Fruit fly (Drosophila melanogaster) S2 (cell line): ENCODE measurements around the gene wry.

ENCODE experiments used
- CG8478 ChIP-seq: fragments of >200 bp; optimal IDR thresholded peaks from 2 replicates; lab custom pipeline; 2018
- CTCF ChIP-seq, 2 experiments: fragments of >200 bp; optimal IDR thresholded peaks; 2 replicates each; lab custom pipeline; 2018

wry gene

DNA sequence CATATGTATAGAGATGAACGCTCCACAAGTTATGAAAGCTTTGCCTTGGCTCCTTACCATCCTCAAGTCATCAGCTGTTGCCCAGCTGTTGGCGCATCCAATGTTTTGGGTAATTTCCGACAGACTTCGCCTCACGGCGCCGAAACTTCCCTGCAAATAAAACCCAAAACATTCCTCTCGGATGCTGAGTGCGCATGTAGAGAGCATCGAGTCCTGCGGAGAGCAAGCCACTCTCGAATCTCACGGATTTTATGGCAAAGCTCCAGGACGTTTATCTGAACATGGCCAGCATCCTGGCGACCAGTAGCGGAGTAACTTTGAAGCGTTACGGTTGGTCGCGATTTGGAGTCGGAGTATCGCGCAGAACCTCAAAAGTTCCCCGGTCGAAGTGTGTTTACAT lies at the start of gene wry:
TSS of gene wry (plus strand) at position 301 of the 400 bp plus-strand sequence.
- TF ChIP-seq CTCF (optimal IDR thresholded peaks at IDR 0.05; lab: Kevin White, UChicago) (no peak), CG8478 (lab: Kevin White, UChicago) (no peak)

DNA sequence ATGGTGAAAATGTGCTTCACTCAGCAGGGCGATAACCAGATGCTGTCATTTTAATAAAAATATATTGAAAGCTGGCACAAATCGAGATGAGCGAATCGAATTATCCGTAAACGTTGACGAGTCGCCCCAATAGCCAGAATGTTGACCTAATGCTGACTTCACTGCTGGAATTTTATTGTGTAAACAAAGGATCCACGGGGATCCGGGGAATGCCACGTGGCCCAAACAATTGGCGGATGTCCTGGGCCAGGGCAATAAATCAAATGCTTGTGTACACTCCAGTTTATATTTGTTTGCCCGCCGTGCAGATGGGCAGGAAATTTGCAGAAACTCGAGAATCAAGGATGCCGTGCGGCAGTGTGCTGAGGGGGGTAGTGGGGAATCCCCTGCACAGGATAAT lies 48.4 kb upstream of the wry start:
- TF ChIP-seq CTCF (optimal IDR thresholded peaks at IDR 0.05; lab: Kevin White, UChicago) (no peak), CG8478 (lab: Kevin White, UChicago) (no peak)

DNA sequence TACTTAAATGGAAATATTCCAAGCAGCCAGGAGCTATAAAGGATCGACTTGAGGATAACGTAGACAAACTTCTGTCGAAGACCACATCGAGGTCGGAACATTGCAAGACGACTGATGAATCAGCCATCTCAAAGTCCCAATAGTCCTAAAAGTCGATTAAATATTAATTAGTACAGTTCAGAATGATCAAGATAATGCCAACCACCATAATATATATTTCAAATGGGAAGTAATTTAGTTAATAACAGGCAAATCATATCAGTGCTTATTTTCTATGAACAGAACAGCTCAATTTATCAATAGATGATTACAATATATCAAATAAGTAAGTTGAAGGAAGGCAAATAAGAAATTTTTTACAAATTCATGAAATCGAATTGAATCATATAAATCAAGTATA lies 46.1 kb upstream of the wry start, which contains the start of gene Gr22d:
TSS of gene Gr22d (minus strand) at position 101 of the 400 bp plus-strand sequence.
- no peak for TF ChIP-seq CG8478 (lab: Kevin White, UChicago)
- TF ChIP-seq CTCF (optimal IDR thresholded peaks at IDR 0.05; lab: Kevin White, UChicago), result no peak

DNA sequence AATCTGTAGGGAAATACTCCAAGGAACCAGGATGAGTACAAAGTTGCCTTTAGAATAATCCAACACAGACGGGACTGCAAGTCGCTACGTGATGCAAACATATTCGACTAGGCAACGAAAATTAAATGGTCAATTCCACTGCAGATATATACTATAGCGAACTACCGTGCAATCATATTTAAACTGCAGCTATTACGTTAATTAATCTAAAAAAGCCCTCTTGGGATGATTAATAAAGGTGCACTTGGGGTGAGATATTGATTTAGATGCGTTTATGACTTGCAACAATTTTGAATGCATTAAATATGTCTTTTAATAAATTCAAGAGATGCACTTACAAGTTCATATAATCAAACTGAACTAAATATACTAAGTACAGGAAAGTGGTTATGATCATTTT lies 44.6 kb upstream of the wry start, which contains the start of gene Gr22c:
TSS of gene Gr22c (minus strand) at position 101 of the 400 bp plus-strand sequence.
- TF ChIP-seq CG8478 (lab: Kevin White, UChicago) (no peak), CTCF (optimal IDR thresholded peaks at IDR 0.05; lab: Kevin White, UChicago) (no peak)

DNA sequence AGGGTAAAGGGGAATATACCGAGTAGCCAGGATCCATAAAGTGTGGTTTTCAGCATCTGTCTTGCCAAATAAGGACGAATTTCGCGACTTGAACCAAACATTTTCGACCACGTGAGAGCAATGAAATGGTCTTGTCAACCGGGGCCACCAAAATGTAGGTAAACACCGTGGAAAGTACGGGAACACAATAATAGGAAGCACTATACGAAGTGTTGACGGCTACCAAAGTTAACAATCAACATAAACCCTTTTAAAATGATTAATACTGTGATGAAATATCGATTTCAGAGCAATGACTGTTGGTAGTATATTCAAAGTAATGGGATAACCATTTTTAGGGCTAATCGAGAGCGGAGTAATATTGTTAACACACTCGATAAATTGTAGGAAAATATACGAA lies 43.2 kb upstream of the wry start, which contains the start of gene Gr22b:
TSS of gene Gr22b (minus strand) at position 101 of the 400 bp plus-strand sequence.
- TF ChIP-seq CTCF (optimal IDR thresholded peaks at IDR 0.05; lab: Kevin White, UChicago) (no peak), CG8478 (lab: Kevin White, UChicago) (no peak)

DNA sequence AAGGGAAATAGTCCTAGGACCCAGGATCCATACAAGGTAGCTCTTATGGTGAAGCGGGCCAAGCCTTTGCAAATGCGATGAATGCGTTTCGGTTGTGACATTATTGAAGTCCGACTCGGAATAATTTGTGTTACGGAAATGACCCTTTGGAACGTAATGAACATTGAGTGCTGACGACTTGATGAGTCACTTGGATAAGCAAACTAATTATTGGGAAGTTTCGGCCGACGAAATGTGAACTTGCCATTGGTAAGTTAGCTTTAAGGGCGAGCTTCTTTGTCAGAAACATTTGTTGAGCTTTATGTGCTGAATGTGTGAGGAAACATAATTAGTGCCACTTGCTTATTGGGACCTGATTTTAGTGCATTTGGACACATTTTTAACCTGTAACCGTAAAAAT lies 41.5 kb upstream of the wry start, which contains the start of gene Gr22a:
TSS of gene Gr22a (minus strand) at position 101 of the 400 bp plus-strand sequence.
- TF ChIP-seq CG8478 (lab: Kevin White, UChicago), result no peak
- no peak for TF ChIP-seq CTCF (optimal IDR thresholded peaks at IDR 0.05; lab: Kevin White, UChicago)

DNA sequence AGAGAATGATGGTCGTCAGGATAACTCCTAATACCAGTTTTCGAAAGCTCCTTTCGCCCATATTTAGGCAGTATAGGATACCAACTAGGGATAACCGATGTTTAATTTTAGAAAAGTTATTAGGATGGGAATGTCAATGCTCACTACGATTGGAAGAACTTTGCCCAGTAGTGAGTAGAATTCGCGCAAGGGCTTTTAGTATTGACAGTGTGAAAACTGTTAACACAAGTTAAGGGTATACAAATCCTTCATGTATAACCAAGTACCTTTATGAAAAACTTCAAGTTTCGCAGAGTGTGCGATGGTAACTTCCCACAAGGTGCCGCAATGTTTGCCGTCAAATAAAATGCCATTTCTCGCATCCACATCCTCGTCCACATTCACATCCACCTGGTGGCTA lies 13.1 kb upstream of the wry start, which contains the start of gene CG31933:
TSS of gene CG31933 (minus strand) at position 101 of the 400 bp plus-strand sequence.
- TF ChIP-seq CTCF (optimal IDR thresholded peaks at IDR 0.05; lab: Kevin White, UChicago), result no peak
- no peak for TF ChIP-seq CG8478 (lab: Kevin White, UChicago)

DNA sequence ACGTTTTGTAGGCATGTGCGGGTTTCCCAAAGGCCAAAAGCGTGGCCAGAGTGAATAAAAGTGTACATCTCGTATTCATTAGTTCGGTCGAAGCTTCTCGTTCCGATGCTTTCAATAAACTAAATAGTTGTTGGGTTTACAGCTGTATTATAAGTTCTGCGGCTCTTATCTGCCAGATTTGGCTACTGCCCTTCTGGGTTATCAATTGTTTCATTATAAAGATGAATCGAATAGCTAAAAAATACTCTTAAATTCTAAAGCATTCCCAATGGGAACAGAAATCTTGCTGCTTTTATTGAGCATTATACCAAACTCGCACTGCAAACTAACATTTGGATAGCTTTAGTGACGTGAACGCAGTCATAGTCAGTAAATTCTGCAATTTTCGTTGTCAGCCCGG lies 9.9 kb upstream of the wry start, which contains the start of gene CG31664:
TSS of gene CG31664 (minus strand) at position 101 of the 400 bp plus-strand sequence.
- no peak for TF ChIP-seq CTCF (optimal IDR thresholded peaks at IDR 0.05; lab: Kevin White, UChicago)
- TF ChIP-seq CG8478 (lab: Kevin White, UChicago), result no peak

DNA sequence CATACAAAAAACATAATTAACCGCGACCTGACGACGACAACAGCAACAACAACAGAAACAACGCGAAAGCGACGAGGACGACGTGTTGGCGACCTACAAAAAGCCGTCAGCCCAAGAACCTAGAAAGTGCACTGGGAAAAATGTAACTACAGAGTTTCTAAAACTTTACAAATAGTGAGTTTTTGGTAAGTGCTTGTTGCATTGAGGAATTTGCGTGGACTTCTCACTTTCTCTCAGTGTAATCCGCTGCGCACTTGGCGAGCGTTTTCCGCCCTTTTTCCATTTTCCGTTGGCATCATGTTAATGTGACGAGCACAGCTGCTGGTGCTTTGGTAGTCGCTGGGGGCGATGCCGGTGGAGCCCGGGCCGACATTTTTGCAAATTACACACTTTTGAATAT lies 8.1 kb upstream of the wry start:
- TF ChIP-seq CTCF (optimal IDR thresholded peaks at IDR 0.05; lab: Kevin White, UChicago) (no peak), CG8478 (lab: Kevin White, UChicago) (no peak)

DNA sequence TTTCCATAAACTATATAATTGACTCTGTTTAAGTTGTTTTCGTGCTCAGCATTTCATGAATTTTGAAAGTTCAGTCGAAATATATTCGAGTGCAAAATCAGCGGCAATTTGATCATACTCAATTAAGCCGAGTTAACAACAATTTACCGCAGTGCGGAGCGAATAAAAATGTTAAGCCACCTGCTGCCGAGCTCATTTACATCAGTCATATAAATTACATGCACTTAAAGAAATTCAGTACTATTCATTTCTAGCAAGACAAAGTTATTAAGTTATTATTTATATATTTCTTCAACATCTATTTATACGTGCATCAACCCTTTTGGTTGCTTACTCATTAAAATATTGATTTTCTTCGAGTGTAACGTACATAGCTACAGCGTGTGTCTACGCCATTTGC lies 3.9 kb upstream of the wry start, which contains the start of gene c-cup:
TSS of gene c-cup (minus strand) at position 101 of the 400 bp plus-strand sequence.
- TF ChIP-seq CG8478 (lab: Kevin White, UChicago) (no peak), CTCF (optimal IDR thresholded peaks at IDR 0.05; lab: Kevin White, UChicago) (no peak)

DNA sequence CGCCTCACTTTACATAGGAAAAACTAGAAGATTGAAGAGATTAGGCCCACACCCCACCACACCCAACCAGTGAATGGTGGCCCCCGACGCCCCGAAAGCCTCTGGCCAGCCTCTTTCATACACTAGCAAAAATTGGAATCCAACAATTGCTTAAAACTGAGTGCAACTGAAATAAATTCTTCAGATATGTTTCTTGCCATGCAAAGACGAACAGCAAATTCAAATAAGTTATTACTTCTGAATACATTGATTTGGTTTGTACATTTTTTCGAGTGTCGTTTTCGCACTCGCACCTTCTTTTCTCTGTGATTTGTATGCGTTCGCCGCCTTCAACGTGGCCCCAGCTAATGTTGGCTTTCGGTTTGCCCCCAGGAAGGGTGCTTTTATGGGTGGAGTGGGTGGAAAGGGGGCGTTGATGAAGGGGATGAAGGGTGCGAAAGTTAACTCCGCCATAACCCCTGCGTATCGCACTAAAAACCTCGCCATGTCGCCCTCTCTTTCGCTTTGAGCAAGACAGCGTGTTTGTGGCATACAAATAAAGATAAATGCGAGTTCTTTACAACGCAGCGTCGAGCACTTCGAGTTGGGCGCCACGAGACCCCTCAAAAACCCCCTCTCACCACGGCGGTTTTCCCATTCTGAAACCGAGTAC lies 1.5 kb downstream of the wry start:
- no peak for TF ChIP-seq CG8478 (lab: Kevin White, UChicago)
- TF ChIP-seq CTCF (optimal IDR thresholded peaks at IDR 0.05; lab: Kevin White, UChicago), result no peak

DNA sequence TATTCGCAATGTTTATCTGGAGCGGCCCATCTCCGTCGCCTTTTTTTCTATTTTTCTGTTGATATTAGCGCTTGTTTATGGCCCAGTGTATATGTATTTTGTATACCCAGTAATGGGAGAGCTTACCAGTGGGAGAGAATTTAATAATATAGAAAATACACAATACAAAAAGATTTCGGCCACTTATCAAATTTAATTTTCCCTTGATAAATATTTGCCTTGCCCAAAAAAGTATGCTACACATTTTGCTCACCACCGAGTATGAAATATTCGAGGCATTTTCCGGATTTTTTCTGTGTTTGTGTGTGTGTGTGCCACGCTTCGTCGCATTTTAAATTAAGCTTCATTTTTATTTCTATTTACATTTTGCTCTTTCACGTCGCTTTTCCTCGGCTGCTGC lies 2.7 kb downstream of the wry start:
- TF ChIP-seq CG8478 (lab: Kevin White, UChicago) (no peak), CTCF (optimal IDR thresholded peaks at IDR 0.05; lab: Kevin White, UChicago) (no peak)

DNA sequence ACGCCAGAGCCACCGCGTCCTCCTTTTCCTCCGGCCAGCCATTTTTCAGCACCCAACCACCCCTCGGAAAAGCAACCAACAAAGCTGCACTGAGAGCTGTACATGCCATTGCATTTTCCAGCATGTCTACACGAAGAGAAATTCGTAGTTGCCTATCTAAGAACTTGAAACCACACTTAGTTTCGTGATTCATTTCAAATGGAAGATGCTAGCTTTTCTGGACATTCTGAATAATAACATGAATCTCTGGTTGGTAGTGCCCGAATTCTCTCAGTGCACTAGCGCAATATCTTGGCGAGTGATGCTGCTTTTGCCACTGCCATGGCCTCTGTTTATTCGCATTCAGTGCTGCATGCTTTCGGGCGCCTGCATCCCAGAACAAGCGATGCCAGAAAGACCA lies 25.7 kb downstream of the wry start:
- TF ChIP-seq CG8478 (lab: Kevin White, UChicago), result no peak
- TF ChIP-seq CTCF (optimal IDR thresholded peaks at IDR 0.05; lab: Kevin White, UChicago), result no peak

DNA sequence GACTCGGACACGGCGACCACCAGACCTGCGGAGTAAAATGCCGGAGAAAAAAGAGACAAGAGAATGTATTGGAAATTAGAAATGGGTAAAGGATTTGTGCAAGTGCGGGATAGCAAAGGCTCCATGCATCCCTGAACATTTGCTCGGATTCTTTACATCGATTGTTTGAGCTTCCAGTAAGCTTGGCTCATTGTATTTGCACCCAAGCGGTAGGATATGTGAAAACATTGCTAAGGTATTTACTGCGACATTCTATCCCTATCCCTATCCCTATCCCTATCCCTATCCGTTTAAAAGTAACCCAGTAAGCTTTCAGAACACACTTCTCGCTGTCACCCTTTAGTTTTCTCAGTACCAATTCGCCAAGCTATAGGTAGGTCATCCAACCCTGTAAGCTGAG lies 33.2 kb downstream of the wry start, which contains the start of gene CG7295:
TSS of gene CG7295 (plus strand) at position 301 of the 400 bp plus-strand sequence.
- TF ChIP-seq CG8478 (lab: Kevin White, UChicago), result no peak

DNA sequence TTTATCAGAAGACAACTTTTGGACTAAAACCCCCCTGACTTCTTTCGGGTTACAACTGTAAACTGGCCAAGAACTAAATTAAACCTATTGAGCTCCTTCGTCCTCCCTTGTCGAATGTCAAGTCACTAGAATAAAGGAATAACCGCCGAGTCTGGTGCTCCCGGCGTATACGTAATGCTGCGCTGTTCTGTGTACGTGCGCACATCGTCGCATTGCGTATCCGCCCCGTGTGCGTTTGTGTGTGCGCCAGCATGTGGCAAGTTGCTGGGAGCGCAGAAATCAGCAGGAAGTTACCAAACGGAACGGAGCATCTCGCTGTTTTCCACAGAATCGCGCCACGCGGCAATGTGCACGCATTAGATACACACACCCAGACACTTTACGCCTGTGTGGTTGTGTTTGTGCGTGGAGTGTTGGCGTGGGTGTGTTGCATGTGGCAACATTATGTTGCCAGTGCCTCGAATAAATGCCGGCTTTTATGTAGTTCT lies 37.3 kb downstream of the wry start:
- TF ChIP-seq CG8478 (lab: Kevin White, UChicago) (no peak), CTCF (optimal IDR thresholded peaks at IDR 0.05; lab: Kevin White, UChicago) (no peak)
